Fruit fly (Drosophila melanogaster): ENCODE results near the gene Pp2A-29B.

The Pp2A-29B gene

DNA sequence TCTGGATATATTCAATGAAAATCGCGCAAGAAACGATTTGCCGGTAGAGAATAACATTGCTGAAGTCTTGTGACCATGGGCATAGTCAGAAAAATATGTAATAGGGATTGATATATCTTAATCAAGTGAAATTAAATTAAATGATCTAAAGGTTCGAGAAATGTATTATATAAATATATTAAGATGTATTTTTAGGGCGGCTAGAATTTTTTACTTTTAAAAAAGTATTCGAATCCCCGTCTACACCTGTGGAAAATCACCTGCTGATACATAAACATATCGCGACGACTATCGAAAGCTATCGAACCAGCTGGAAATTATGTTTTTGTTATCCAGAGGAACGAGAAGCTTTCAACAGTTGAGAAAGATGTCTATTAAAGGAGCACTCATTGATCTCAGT is 10.9 kb downstream of the Pp2A-29B start, which contains the start of the genes CG13390 and CG17294:
Gene CG13390, minus strand, starts transcription at position 81 of the 400 bp plus-strand sequence.
Gene CG17294, plus strand, starts transcription at position 319 of the 400 bp plus-strand sequence.
- no peak for TF ChIP-seq CG8478 (optimal IDR thresholded peaks at IDR 0.05)
- no peak for TF ChIP-seq CTCF (optimal IDR thresholded peaks at IDR 0.05)

DNA sequence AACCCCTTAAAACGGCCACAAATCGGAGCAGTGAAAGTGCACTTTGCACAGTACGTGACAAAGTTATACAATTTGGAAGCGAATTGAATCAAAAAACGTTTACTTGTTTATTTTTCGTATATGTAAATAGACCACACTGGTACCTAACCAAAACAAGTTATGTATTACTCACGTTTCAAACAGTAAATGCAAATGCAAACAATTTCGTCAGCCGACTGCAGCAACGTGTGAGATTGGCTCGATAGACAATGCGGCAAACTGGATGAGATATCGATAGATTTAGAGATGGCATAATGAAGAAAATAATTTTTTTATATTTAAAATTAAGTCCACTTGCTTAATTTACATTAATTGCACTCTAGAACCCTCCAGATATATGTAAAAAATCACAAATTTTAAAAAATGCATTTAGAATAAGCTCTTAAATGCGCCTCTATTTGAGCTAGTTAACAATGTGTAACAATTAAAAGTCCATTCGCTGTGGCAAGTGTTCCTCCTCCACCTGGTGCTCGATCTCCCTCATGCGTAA is 15.7 kb downstream of the Pp2A-29B start, which contains the start of gene AlaRS:
Gene AlaRS, minus strand, starts transcription at position 257 of the 529 bp plus-strand sequence.
- TF ChIP-seq CG8478 (optimal IDR thresholded peaks at IDR 0.05): no peak
- TF ChIP-seq CTCF (optimal IDR thresholded peaks at IDR 0.05): no peak

DNA sequence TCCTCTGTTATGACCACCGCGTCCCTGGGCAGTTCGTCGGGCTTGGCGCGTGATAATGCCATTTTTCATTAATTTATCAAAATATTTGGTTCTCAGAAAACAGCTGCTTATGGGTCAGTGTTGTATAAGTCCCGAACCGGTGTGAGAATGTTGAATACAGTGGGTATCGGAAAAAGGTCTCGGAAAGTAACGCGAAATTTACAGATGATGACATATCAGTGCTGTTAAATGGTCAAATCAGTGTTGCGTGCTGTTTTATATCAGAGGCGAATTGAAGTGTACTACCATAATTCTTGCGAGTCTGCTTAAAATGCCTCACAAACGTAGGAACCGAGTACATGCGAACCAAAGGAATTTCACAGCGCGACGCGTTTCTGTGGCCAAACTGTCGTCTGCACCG is 16.8 kb downstream of the Pp2A-29B start, which contains the start of the genes CG13392 and Rcd4:
Gene CG13392, minus strand, starts transcription at position 162 of the 400 bp plus-strand sequence.
Gene Rcd4, plus strand, starts transcription at position 216 of the 400 bp plus-strand sequence.
- TF ChIP-seq CG8478 (optimal IDR thresholded peaks at IDR 0.05): no peak
- TF ChIP-seq CTCF (optimal IDR thresholded peaks at IDR 0.05): no peak

DNA sequence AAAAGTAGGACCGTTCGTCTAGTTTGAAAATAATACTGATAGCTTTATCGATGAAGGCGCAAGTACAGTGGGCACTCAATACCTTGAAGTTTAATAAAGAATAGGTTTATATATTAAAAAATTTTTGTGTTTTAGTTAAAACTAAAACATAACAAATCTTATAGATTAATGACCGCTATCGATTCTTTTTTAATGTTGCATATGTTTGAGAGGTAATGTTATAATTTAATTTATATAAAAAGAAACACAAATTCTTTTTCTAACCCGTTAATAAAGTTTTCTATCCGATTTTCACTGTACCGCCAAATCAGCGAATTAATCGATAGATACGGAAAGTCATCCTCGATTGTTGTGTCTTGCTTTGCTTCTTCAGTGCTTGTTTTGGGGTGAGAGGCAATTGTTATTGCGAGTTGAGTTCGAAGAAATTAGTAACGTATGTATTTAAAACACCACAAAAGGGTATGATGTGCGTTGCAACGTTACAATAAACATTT is 18.3 kb downstream of the Pp2A-29B start, which contains the start of the genes Dad1 and CG13384:
Gene Dad1, minus strand, starts transcription at position 30 of the 494 bp plus-strand sequence.
Gene CG13384, plus strand, starts transcription at position 348 of the 494 bp plus-strand sequence.
- TF ChIP-seq CG8478 (optimal IDR thresholded peaks at IDR 0.05): no peak
- TF ChIP-seq CTCF (optimal IDR thresholded peaks at IDR 0.05): no peak

DNA sequence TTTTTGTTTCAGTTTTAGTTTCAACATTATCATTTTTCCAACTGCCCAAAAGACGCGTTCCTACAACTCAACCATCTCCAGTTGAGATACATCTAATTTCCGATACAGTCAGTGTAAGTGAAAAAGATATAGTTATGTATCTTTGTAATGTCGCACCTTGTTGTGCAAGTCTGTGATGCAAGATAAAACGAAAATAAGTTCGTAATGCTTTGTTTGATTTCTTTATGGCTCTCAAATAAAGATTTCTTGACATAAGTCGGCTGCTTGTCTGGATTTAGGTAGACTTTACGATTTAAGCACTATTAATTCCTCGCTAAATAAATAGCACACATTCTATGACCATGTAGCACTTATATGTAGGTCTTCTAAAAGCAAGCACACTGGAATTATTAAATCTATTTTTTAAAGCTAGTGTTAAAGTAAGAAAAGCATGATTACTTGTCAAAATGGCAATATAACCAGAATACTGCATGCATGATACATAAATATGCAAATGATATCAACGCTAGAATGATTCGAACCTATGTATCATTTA is 19.2 kb downstream of the Pp2A-29B start:
- TF ChIP-seq CTCF (optimal IDR thresholded peaks at IDR 0.05) (no peak), CG8478 (optimal IDR thresholded peaks at IDR 0.05) (no peak)

DNA sequence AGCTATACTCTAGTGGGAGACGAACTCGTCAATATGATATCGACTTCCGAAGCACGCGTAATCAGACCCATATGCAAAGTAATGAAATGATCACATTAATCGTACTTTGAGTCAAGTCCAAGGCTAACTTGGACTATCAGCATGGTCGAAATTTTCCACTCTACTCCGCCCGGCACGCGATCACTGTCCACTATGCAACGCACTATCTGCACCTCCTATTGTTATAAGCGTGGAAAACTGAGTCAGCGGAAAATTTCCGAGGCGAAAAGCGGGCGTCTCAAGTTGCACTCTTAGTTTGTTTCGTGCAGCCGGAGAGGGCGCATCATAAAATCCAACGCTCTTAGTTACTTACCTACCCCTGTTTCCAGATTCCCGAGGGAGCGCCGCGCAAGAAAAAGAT is 20.0 kb downstream of the Pp2A-29B start:
- no peak for TF ChIP-seq CTCF (optimal IDR thresholded peaks at IDR 0.05)
- no peak for TF ChIP-seq CG8478 (optimal IDR thresholded peaks at IDR 0.05)

DNA sequence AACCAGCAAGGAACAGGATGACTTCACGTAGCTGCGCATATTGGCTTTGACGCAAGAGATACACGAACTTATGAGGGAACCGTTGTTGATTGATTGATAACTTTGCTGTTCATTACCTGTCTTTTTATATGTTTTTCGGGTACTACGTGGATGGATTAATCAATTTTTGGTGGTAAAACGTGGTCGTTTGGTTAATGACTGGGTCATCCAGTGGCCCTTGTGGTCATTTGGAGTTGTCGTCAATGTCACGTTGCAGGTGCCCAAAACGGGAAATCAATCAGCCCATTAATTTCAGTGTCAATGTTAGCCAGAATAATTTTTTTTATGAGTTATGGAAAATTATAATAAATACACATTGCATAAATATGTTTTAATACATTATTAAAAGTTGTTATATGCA is 23.4 kb downstream of the Pp2A-29B start, which contains the start of gene CG42819:
Gene CG42819, minus strand, starts transcription at position 101 of the 400 bp plus-strand sequence.
- no peak for TF ChIP-seq CG8478 (optimal IDR thresholded peaks at IDR 0.05)
- no peak for TF ChIP-seq CTCF (optimal IDR thresholded peaks at IDR 0.05)

DNA sequence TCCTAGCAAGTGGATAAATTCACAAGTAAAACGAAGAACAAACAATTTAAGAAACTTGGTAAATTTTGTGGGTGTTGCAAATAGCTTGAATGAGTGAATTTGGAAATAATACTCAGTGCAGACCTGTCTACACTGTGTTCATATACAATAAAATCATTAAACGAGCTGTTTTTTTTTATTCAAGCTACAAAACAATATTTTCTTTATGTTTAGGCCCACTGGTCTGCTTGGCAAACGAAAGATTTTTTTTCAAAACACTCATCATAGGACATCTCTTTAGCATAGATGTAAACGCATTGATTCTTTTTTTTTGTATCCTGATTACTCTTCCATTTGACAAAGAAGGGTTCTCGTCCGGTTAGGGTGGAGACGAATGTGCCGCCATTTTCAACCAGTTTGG is 26.5 kb downstream of the Pp2A-29B start, which contains the start of gene CG42820:
Gene CG42820, minus strand, starts transcription at position 101 of the 400 bp plus-strand sequence.
- TF ChIP-seq CG8478 (optimal IDR thresholded peaks at IDR 0.05) (no peak), CTCF (optimal IDR thresholded peaks at IDR 0.05) (no peak)

DNA sequence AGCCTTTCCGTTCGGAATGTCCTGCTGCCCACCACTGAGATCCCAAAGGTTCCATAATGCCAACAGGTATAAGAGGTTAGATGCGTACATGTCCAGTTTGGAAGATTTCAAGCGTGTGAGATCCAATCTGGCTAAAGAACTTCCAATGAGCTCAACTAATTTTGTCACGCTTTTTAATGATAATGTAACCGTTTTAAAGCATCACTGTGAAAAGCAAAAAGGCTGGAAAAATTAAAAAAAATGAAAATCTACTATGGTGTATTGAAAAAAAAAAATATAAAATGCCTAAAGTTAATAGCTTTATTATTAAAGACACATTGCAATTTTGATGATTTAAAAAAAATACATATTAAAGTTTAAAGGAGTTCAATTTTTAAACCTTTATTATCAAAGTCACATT is 27.3 kb downstream of the Pp2A-29B start, which contains the start of gene Acp29AB:
Gene Acp29AB, minus strand, starts transcription at position 101 of the 400 bp plus-strand sequence.
- TF ChIP-seq CG8478 (optimal IDR thresholded peaks at IDR 0.05) (no peak), CTCF (optimal IDR thresholded peaks at IDR 0.05) (no peak)

DNA sequence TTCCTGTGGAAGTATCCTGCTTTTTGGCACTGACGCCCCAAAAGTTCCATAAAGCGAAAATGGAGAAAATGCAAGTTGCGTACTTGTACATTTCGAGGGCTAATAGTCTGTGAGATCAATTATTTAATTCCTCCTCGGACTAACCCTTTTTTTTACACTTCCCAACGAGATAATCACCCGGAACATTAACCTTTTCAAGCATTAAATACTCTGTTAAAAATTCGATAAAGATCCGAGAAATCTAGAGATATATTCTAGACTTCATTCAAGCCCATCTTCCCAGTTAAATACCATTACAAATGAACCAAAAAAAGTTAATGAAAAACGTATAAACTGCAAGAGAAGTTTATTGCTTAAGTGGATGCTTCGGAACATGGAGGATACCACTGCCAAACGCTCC is 28.3 kb downstream of the Pp2A-29B start, which contains the start of gene lectin-29Ca:
Gene lectin-29Ca, minus strand, starts transcription at position 101 of the 400 bp plus-strand sequence.
- TF ChIP-seq CTCF (optimal IDR thresholded peaks at IDR 0.05) (no peak), CG8478 (optimal IDR thresholded peaks at IDR 0.05) (no peak)

DNA sequence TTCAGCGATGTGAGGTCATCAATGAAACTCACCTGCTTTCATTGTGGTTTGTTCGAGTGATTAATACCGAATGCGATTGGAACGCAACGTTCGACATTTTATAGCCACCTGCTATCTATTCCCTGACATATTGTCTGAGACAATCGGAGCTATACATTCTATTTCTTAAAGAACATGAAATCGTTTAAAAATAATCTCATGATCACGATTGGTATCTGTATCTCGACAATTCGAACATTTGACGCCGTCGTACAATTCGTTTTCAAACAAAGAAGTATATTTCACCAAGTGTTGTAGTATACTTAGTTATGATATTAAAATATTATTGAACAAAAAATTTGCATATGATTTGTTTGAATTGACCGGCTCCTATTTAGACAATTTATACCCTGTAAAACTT is 29.0 kb downstream of the Pp2A-29B start, which contains the start of gene Peritrophin-15b:
Gene Peritrophin-15b, minus strand, starts transcription at position 101 of the 400 bp plus-strand sequence.
- TF ChIP-seq CTCF (optimal IDR thresholded peaks at IDR 0.05) (no peak), CG8478 (optimal IDR thresholded peaks at IDR 0.05) (no peak)

DNA sequence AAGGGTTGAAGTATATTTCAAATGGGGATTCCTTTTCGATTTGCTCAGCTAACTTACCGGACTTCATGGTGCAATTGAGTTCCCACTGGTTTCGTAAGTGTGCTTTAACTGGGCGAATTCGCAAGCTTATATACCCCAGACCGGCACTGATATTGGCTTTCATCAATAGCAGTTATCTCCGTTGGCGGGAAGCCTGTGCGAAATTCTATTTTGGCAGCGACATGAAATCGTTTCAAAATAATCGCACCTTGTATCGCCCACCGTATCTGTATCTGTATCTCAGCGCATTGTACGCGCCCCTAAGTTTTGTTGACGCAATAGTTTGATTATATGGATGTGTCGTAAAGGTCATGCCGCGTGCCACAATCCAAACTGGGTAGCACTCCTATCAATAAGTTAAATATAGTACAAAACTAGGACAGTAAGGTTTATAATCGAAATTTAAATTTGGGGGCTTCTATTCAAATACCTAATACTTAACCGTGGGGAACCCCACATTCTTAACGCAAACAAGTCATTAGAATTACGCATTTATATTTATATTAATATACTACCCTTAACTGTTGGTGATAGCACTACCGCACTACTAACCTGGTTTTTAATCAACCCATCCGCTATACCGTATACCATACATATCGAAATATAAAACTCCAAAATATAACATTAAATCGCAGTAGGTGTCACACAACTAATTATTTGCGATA is 30.3 kb downstream of the Pp2A-29B start, which contains the start of the genes Peritrophin-15a and CG13385:
Gene Peritrophin-15a, minus strand, starts transcription at position 101 of the 704 bp plus-strand sequence.
Gene CG13385, plus strand, starts transcription at position 654 of the 704 bp plus-strand sequence.
- TF ChIP-seq CG8478 (optimal IDR thresholded peaks at IDR 0.05) (no peak), CTCF (optimal IDR thresholded peaks at IDR 0.05) (no peak)

DNA sequence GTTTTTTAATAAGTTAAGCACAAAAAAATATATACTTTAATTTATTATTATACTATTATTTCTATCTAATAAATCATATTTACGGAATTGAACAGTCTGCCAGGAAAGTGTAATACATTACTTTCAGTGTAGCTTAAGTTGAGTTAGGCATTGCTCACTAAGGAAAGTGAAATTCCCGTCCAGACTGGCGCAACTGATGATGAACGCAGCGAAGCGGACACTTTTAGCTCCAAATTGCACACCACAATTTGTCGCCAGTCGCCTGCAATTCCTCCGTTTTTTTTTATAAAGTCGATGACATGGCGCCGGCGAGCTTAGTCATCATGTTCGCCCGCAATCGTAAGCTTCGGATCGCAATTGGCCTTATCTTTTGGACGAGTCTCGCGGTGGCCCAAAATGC is 32.9 kb downstream of the Pp2A-29B start, which contains the start of gene CG13386:
Gene CG13386, plus strand, starts transcription at position 301 of the 400 bp plus-strand sequence.
- no peak for TF ChIP-seq CG8478 (optimal IDR thresholded peaks at IDR 0.05)
- TF ChIP-seq CTCF (optimal IDR thresholded peaks at IDR 0.05): no peak

DNA sequence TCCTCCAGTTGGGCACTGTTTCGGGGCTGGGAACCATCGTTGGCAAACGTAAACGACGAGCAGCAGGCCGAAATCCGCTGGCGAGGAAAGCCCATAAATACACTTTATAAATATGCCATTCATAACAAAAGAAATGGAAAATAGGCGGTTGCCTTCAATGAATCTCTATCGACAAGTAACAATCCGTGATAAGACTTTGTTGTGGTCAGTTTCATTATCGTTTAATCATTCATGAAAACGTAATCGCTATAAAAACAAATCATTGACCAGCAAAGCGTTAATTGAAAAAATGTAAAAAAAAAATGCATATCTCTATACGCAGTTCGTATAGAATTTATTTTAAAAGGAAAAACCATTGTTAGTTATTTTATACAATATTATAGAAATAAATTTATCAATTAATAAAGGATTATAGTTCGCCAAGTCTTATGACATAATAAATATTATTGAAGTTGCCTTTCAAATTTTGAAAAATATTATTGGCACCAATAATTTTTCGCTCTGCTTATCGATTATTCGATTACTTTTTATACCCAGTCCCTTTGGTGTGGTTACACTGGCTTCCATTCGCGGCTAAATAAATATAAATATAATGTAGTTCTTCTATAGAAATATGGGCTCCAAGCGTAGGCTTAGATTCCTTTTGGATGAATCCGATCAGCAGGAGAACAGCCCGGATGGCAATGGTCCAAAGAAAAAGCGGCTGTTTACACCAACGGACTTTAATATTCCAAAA is 34.2 kb downstream of the Pp2A-29B start, which contains the start of gene CG31898:
Gene CG31898, plus strand, starts transcription at position 559 of the 736 bp plus-strand sequence.
- TF ChIP-seq CTCF (optimal IDR thresholded peaks at IDR 0.05): no peak
- TF ChIP-seq CG8478 (optimal IDR thresholded peaks at IDR 0.05): no peak

Data from S2 (cell line).